Worm (Caenorhabditis elegans) whole organism, midembryonic: ENCODE data around the gene T19C3.5.

Experiments
- T22C8.4 ChIP-seq: fragments of 200-800 bp; sonication (Bioruptor generic); IDR thresholded peaks from 2 replicates; pipeline ENCODE4 v1.3.6; 2022; ENCODE audit warnings: missing genetic modification characterization, missing compliant biosample characterization
- cog-1 ChIP-seq: sonication (generic microtip); optimal IDR thresholded peaks from 2 replicates; lab custom pipeline; 2016; ENCODE audit warnings: missing genetic modification characterization, missing compliant biosample characterization
- flt-1 ChIP-seq: fragments of 200-800 bp; sonication (Bioruptor generic); IDR thresholded peaks from 2 replicates; pipeline ENCODE4 v1.3.6; 2022; ENCODE audit warnings: missing genetic modification characterization, missing compliant biosample characterization
- klf-2 ChIP-seq: fragments of 200-800 bp; sonication (Bioruptor generic); conservative IDR thresholded peaks from 2 replicates; pipeline ENCODE4 v1.3.6; 2022; ENCODE audit warnings: missing genetic modification reagents, missing genetic modification characterization, missing compliant biosample characterization
- med-1 ChIP-seq: sonication (generic microtip); optimal IDR thresholded peaks from 2 replicates; lab custom pipeline; 2017; ENCODE audit warnings: missing genetic modification characterization, mild to moderate bottlenecking, missing compliant biosample characterization, antibody characterized with exemption, missing genetic modification reagents; ENCODE audit not compliant: insufficient read depth
- ref-1 ChIP-seq: fragments of 200-800 bp; sonication (Bioruptor generic); conservative IDR thresholded peaks from 2 replicates; pipeline ENCODE4 v1.3.6; 2022; ENCODE audit warnings: missing genetic modification reagents, missing genetic modification characterization, missing compliant biosample characterization
- tab-1 ChIP-seq: fragments of 200-800 bp; sonication (Bioruptor generic); IDR thresholded peaks from 2 replicates; pipeline ENCODE4 v1.3.6; 2022; ENCODE audit warnings: missing genetic modification characterization, missing compliant biosample characterization
- ztf-23 ChIP-seq: fragments of 200-800 bp; sonication (Bioruptor generic); IDR thresholded peaks from 2 replicates; pipeline ENCODE4 v1.3.6; 2022; ENCODE audit warnings: missing genetic modification reagents, missing genetic modification characterization, missing compliant biosample characterization
- ztf-29 ChIP-seq: fragments of 200-800 bp; sonication (Bioruptor generic); IDR thresholded peaks from 2 replicates; pipeline ENCODE4 v1.3.6; 2022; ENCODE audit warnings: missing genetic modification reagents, missing genetic modification characterization, missing compliant biosample characterization

ce11 chrIII:654365-654764 is 26.6 kb upstream of the T19C3.5 start:
- no peak for TF ChIP-seq tab-1 (GFP tag; lab: Robert Waterston, UW)
- TF ChIP-seq T22C8.4 (GFP tag; lab: Robert Waterston, UW): no peak
- no peak for TF ChIP-seq ztf-29 (GFP tag; lab: Robert Waterston, UW)
- no peak for TF ChIP-seq cog-1 (tag; lab: Kevin White, UChicago)
- no peak for TF ChIP-seq klf-2 (GFP tag; lab: Robert Waterston, UW)
- TF ChIP-seq med-1 (GFP tag; lab: Kevin White, UChicago): no peak
- TF ChIP-seq flt-1 (GFP tag; lab: Robert Waterston, UW): no peak
- TF ChIP-seq ztf-23 (GFP tag; lab: Robert Waterston, UW): no peak
- TF ChIP-seq ref-1 (GFP tag; lab: Robert Waterston, UW): no peak
